Worm (Caenorhabditis elegans) whole organism, L4 larva: Measurements from ENCODE around the gene frpr-5.

Source experiments
- D1046.2 ChIP-seq: fragments of 200-800 bp; sonication (Bioruptor generic); IDR thresholded peaks from 2 replicates; pipeline ENCODE4 v1.3.6; 2022; ENCODE audit warnings: missing genetic modification characterization, missing compliant biosample characterization
- F26F4.8 ChIP-seq: fragments of 200-800 bp; sonication (Bioruptor generic); conservative IDR thresholded peaks from 2 replicates; pipeline ENCODE4 v1.3.6; 2022; ENCODE audit warnings: missing genetic modification characterization, missing compliant biosample characterization
- F44E2.7 ChIP-seq: fragments of 200-800 bp; sonication (Bioruptor generic); IDR thresholded peaks from 2 replicates; pipeline ENCODE4 v2.1.2; 2022; ENCODE audit warnings: missing genetic modification characterization, missing compliant biosample characterization
- F49E8.2 ChIP-seq: sonication (generic microtip); optimal IDR thresholded peaks from 2 replicates; lab custom pipeline; 2016; ENCODE audit warnings: missing compliant biosample characterization, mild to moderate bottlenecking, missing genetic modification characterization, borderline replicate concordance
- R02D3.7 ChIP-seq: fragments of 150-350 bp; sonication (generic microtip); optimal IDR thresholded peaks from 3 replicates; lab custom pipeline; 2014; ENCODE audit warnings: missing biosample characterization, missing genetic modification characterization
- T26A8.4 ChIP-seq: fragments of 200-800 bp; sonication (Bioruptor generic); IDR thresholded peaks from 2 replicates; pipeline ENCODE4 v1.3.6; 2022; ENCODE audit warnings: missing genetic modification characterization, missing compliant biosample characterization
- Y48G9A.11 ChIP-seq: fragments of 200-800 bp; sonication (Bioruptor generic); IDR thresholded peaks from 2 replicates; pipeline ENCODE4 v1.3.6; 2022; ENCODE audit warnings: missing genetic modification reagents, missing genetic modification characterization, missing compliant biosample characterization
- Y5F2A.4 ChIP-seq: fragments of 200-800 bp; sonication (Bioruptor generic); optimal IDR thresholded peaks from 2 replicates; lab custom pipeline; 2018; ENCODE audit warnings: mild to moderate bottlenecking, missing genetic modification characterization, missing compliant biosample characterization
- Y75B8A.6 ChIP-seq: fragments of 200-800 bp; sonication (Bioruptor generic); IDR thresholded peaks from 2 replicates; pipeline ENCODE4 v1.3.6; 2022; ENCODE audit warnings: missing genetic modification reagents, missing genetic modification characterization, missing compliant biosample characterization
- ama-1 ChIP-seq: fragments of 150-350 bp; optimal IDR thresholded peaks from 2 replicates; lab custom pipeline; 2014; ENCODE audit warnings: inconsistent platforms, mixed read lengths
- arid-1 ChIP-seq: fragments of 200-800 bp; sonication (Bioruptor generic); conservative IDR thresholded peaks from 2 replicates; pipeline ENCODE4 v1.3.6; 2022; ENCODE audit warnings: missing genetic modification reagents, missing genetic modification characterization, missing compliant biosample characterization
- attf-4 ChIP-seq: sonication (generic microtip); optimal IDR thresholded peaks from 3 replicates; lab custom pipeline; 2017; ENCODE audit warnings: missing biosample characterization, missing genetic modification characterization
- ceh-28 ChIP-seq: fragments of 150-350 bp; optimal IDR thresholded peaks from 2 replicates; lab custom pipeline; 2014; ENCODE audit warnings: missing biosample characterization, missing genetic modification reagents, missing genetic modification characterization
- ceh-44 ChIP-seq: fragments of 200-800 bp; sonication (Bioruptor generic); IDR thresholded peaks from 2 replicates; pipeline ENCODE4 v1.3.6; 2022; ENCODE audit warnings: missing genetic modification reagents, missing genetic modification characterization, missing compliant biosample characterization
- ces-1 ChIP-seq: fragments of 150-350 bp; sonication (generic microtip); optimal IDR thresholded peaks from 4 replicates; lab custom pipeline; 2014; ENCODE audit warnings: missing biosample characterization, missing genetic modification reagents, missing genetic modification characterization
- cey-2 ChIP-seq: sonication (generic microtip); optimal IDR thresholded peaks from 3 replicates; lab custom pipeline; 2017; ENCODE audit warnings: missing genetic modification characterization, mild to moderate bottlenecking, missing compliant biosample characterization, antibody characterized with exemption, borderline replicate concordance; ENCODE audit not compliant: insufficient read depth
- daf-12 ChIP-seq: fragments of 150-350 bp; optimal IDR thresholded peaks from 2 replicates; lab custom pipeline; 2014; ENCODE audit warnings: missing biosample characterization, missing genetic modification reagents, missing genetic modification characterization
- daf-19 ChIP-seq: fragments of 200-800 bp; sonication (Bioruptor generic); conservative IDR thresholded peaks from 2 replicates; pipeline ENCODE4 v1.3.6; 2022; ENCODE audit warnings: missing genetic modification characterization, missing compliant biosample characterization
- daf-8 ChIP-seq: fragments of 200-800 bp; sonication (Bioruptor generic); IDR thresholded peaks from 2 replicates; pipeline ENCODE4 v1.3.6; 2022; ENCODE audit warnings: missing genetic modification characterization, missing compliant biosample characterization
- dpl-1 ChIP-seq: fragments of 150-350 bp; optimal IDR thresholded peaks from 2 replicates; lab custom pipeline; 2014; ENCODE audit warnings: missing biosample characterization, missing genetic modification reagents, missing genetic modification characterization
- egl-43 ChIP-seq: fragments of 200-800 bp; sonication (Bioruptor generic); IDR thresholded peaks from 2 replicates; pipeline ENCODE4 v1.3.6; 2022; ENCODE audit warnings: missing genetic modification reagents, missing genetic modification characterization, missing compliant biosample characterization
- fos-1 ChIP-seq: fragments of 150-350 bp; optimal IDR thresholded peaks from 2 replicates; lab custom pipeline; 2014; ENCODE audit warnings: missing biosample characterization, missing genetic modification characterization
- hif-1 ChIP-seq, 2 experiments: sonication (generic microtip); optimal IDR thresholded peaks; 2 replicates each; lab custom pipeline; 2016 to 2017; ENCODE audit warnings: missing compliant biosample characterization in 2 of 2, missing genetic modification characterization in 2 of 2, missing genetic modification reagents in 2 of 2, missing genotype in 2 of 2, mild to moderate bottlenecking in 1 of 2
- hlh-30 ChIP-seq: sonication (generic microtip); optimal IDR thresholded peaks from 2 replicates; lab custom pipeline; 2017; ENCODE audit warnings: antibody characterized with exemption, mild to moderate bottlenecking, missing genetic modification characterization, missing compliant biosample characterization; ENCODE audit not compliant: insufficient read depth
- lin-29 ChIP-seq: fragments of 200-800 bp; sonication (Bioruptor generic); IDR thresholded peaks from 2 replicates; pipeline ENCODE4 v1.3.6; 2022; ENCODE audit warnings: missing genetic modification reagents, missing genetic modification characterization, missing compliant biosample characterization
- lir-3 ChIP-seq: sonication (generic microtip); optimal IDR thresholded peaks from 2 replicates; lab custom pipeline; 2016; ENCODE audit warnings: mild to moderate bottlenecking, missing genetic modification characterization, missing compliant biosample characterization
- madf-5 ChIP-seq, 2 experiments: fragments of 200-800 bp; sonication (Bioruptor generic); IDR thresholded peaks; 2 replicates each; pipeline ENCODE4 v1.3.6; 2022; ENCODE audit warnings: missing compliant biosample characterization in 2 of 2, missing genetic modification characterization in 2 of 2
- madf-9 ChIP-seq: fragments of 200-800 bp; sonication (Bioruptor generic); conservative IDR thresholded peaks from 2 replicates; pipeline ENCODE4 v1.3.6; 2022; ENCODE audit warnings: missing genetic modification reagents, missing genetic modification characterization, missing compliant biosample characterization
- mdl-1 ChIP-seq, 2 experiments: fragments of 150-350 bp in 1 of 2; sonication (generic microtip) in 1 of 2; optimal IDR thresholded peaks; 2 replicates each; lab custom pipeline; 2014 to 2017; ENCODE audit warnings: missing biosample characterization in 2 of 2, missing genetic modification characterization in 2 of 2
- mdt-29 ChIP-seq: fragments of 200-800 bp; sonication (Bioruptor generic); IDR thresholded peaks from 2 replicates; pipeline ENCODE4 v1.3.6; 2022; ENCODE audit warnings: missing genetic modification reagents, missing genetic modification characterization, missing compliant biosample characterization
- mep-1 ChIP-seq: fragments of 150-350 bp; sonication (generic microtip); optimal IDR thresholded peaks from 3 replicates; lab custom pipeline; 2014; ENCODE audit warnings: missing biosample characterization, missing genetic modification characterization
- mxl-2 ChIP-seq: fragments of 200-800 bp; sonication (Bioruptor generic); conservative IDR thresholded peaks from 2 replicates; pipeline ENCODE4 v1.3.6; 2022; ENCODE audit warnings: missing genetic modification reagents, missing genetic modification characterization, missing compliant biosample characterization
- nhr-102 ChIP-seq: sonication (generic microtip); optimal IDR thresholded peaks from 2 replicates; lab custom pipeline; 2016; ENCODE audit warnings: mild to moderate bottlenecking, missing genetic modification characterization, moderate library complexity, missing compliant biosample characterization
- nhr-11 ChIP-seq: fragments of 150-350 bp; optimal IDR thresholded peaks from 2 replicates; lab custom pipeline; 2014; ENCODE audit warnings: missing biosample characterization, missing genetic modification characterization
- nhr-42 ChIP-seq: fragments of 200-800 bp; sonication (Bioruptor generic); IDR thresholded peaks from 2 replicates; pipeline ENCODE4 v1.3.6; 2022; ENCODE audit warnings: missing genetic modification characterization, missing compliant biosample characterization
- nhr-6 ChIP-seq: fragments of 150-350 bp; optimal IDR thresholded peaks from 2 replicates; lab custom pipeline; 2014; ENCODE audit warnings: missing biosample characterization, missing genetic modification characterization
- php-3 ChIP-seq: fragments of 200-800 bp; sonication (Bioruptor generic); IDR thresholded peaks from 2 replicates; pipeline ENCODE4 v1.3.6; 2022; ENCODE audit warnings: missing genetic modification reagents, missing genetic modification characterization, missing compliant biosample characterization
- pqm-1 ChIP-seq: sonication (generic microtip); optimal IDR thresholded peaks from 2 replicates; lab custom pipeline; 2017; ENCODE audit warnings: missing biosample characterization, missing genetic modification characterization
- set-16 ChIP-seq: fragments of 200-800 bp; sonication (Bioruptor generic); IDR thresholded peaks from 2 replicates; pipeline ENCODE4 v1.3.6; 2022; ENCODE audit warnings: missing genetic modification reagents, missing genetic modification characterization, missing compliant biosample characterization
- snpc-1.2 ChIP-seq: fragments of 200-800 bp; sonication (Bioruptor generic); IDR thresholded peaks from 2 replicates; pipeline ENCODE4 v1.3.6; 2022; ENCODE audit warnings: missing genetic modification reagents, missing genetic modification characterization, missing compliant biosample characterization
- tra-1 ChIP-seq: fragments of 200-800 bp; sonication (Bioruptor generic); IDR thresholded peaks from 2 replicates; pipeline ENCODE4 v1.3.6; 2022; ENCODE audit warnings: missing genetic modification reagents, missing genetic modification characterization, missing compliant biosample characterization
- unc-130 ChIP-seq: sonication (generic microtip); optimal IDR thresholded peaks from 2 replicates; lab custom pipeline; 2016; ENCODE audit warnings: missing genetic modification reagents, missing genetic modification characterization, missing compliant biosample characterization
- unc-39 ChIP-seq: sonication (generic microtip); optimal IDR thresholded peaks from 2 replicates; lab custom pipeline; 2017; ENCODE audit warnings: missing biosample characterization, missing genetic modification characterization
- zag-1 ChIP-seq: fragments of 150-350 bp; optimal IDR thresholded peaks from 2 replicates; lab custom pipeline; 2014; ENCODE audit warnings: missing biosample characterization, missing genetic modification characterization
- zfp-2 ChIP-seq: sonication (generic microtip); optimal IDR thresholded peaks from 2 replicates; lab custom pipeline; 2016; ENCODE audit warnings: mild to moderate bottlenecking, missing genetic modification characterization, missing compliant biosample characterization
- zfp-3 ChIP-seq: fragments of 200-800 bp; sonication (Bioruptor generic); conservative IDR thresholded peaks from 2 replicates; pipeline ENCODE4 v1.3.6; 2022; ENCODE audit warnings: missing genetic modification reagents, missing genetic modification characterization, missing compliant biosample characterization
- zip-11 ChIP-seq: fragments of 200-800 bp; sonication (Bioruptor generic); IDR thresholded peaks from 2 replicates; pipeline ENCODE4 v1.3.6; 2022; ENCODE audit warnings: missing genetic modification characterization, missing compliant biosample characterization
- zip-2 ChIP-seq: fragments of 150-350 bp; optimal IDR thresholded peaks from 2 replicates; lab custom pipeline; 2014; ENCODE audit warnings: missing biosample characterization, missing genetic modification characterization
- ztf-7 ChIP-seq: fragments of 150-350 bp; optimal IDR thresholded peaks from 2 replicates; lab custom pipeline; 2014; ENCODE audit warnings: missing biosample characterization, missing genetic modification characterization

frpr-5 gene

DNA sequence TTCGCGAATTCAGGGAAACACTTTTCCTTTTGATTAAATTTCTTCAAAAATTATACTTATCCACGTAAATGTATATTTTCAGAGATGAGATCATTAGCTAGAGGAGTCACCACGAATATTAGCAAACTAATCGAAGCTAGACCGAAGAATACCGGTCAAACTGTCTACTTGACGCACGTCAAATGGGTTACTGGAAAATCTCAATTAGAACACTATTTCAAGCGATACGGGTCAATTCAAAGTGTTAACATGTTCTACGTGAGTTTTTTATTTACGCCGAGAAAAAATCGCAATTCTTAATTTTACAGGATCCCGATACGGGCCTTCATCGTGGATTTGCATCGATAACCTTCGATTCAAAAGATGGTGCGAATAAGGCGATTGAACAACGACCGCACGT is 29.9 kb upstream of the frpr-5 start, which contains the start of gene slrp-1:
slrp-1 (plus strand) TSS at position 83 of the 400 bp plus-strand sequence.
- TF ChIP-seq madf-9 (GFP tag; lab: Robert Waterston, UW) (no peak), D1046.2 (no peak), snpc-1.2 (GFP tag; lab: Robert Waterston, UW) (no peak), nhr-11 (tag; lab: Kevin White, UChicago) (no peak), daf-8 (GFP tag; lab: Robert Waterston, UW) (no peak), Y48G9A.11 (GFP tag; lab: Robert Waterston, UW) (0 out of 2 replicates have a peak, but pooled peaks have one; percentile 58), nhr-6 (tag; lab: Kevin White, UChicago) (no peak), T26A8.4 (GFP tag; lab: Robert Waterston, UW) (no peak), ama-1 (no peak)

ce11 chrV:13565197-13565596 is 29.3 kb upstream of the frpr-5 start:
- TF ChIP-seq zip-2 (no peak), Y5F2A.4 (GFP tag; lab: Kevin White, UChicago) (no peak), R02D3.7 (tag; lab: Kevin White, UChicago) (no peak), F49E8.2 (tag; lab: Kevin White, UChicago) (no peak), zag-1 (tag; lab: Kevin White, UChicago) (no peak), mdl-1 (tag; optimal IDR thresholded peaks at IDR 0.05; lab: Kevin White, UChicago) (peak in 1 of 2 experiments; percentile 72), zfp-3 (GFP tag; lab: Robert Waterston, UW) (peak; percentile 53; the same call in 1 of the 2 replicates), snpc-1.2 (GFP tag; lab: Robert Waterston, UW) (no peak), cey-2 (tag; lab: Kevin White, UChicago) (peak; percentile 17), mep-1 (tag; lab: Kevin White, UChicago) (peak; percentile 95), lin-29 (GFP tag; lab: Robert Waterston, UW) (no peak), lir-3 (tag; lab: Kevin White, UChicago) (no peak), fos-1 (tag; lab: Kevin White, UChicago) (no peak), Y75B8A.6 (GFP tag; lab: Robert Waterston, UW) (no peak), ztf-7 (tag; lab: Kevin White, UChicago) (peak; percentile 81), attf-4 (tag; lab: Kevin White, UChicago) (no peak), hif-1 (tag; optimal IDR thresholded peaks at IDR 0.05; lab: Kevin White, UChicago) (peak; percentile 10 to 72), daf-19 (no peak), set-16 (no peak), unc-39 (tag; lab: Kevin White, UChicago) (no peak), nhr-11 (tag; lab: Kevin White, UChicago) (peak; percentile 90), madf-5 (GFP tag; IDR thresholded peaks at IDR 0.05; lab: Robert Waterston, UW) (no peak), mdt-29 (peak; percentile 83), nhr-42 (0 out of 2 replicates have a peak, but pooled peaks have one; percentile 65), egl-43 (no peak), daf-12 (no peak), pqm-1 (tag; lab: Kevin White, UChicago) (peak; percentile 81), unc-130 (GFP tag; lab: Kevin White, UChicago) (no peak), hlh-30 (tag; lab: Kevin White, UChicago) (peak; percentile 99), zfp-2 (tag; lab: Kevin White, UChicago) (no peak), F26F4.8 (GFP tag; lab: Robert Waterston, UW) (no peak), php-3 (GFP tag; lab: Robert Waterston, UW) (peak; percentile 69), Y48G9A.11 (GFP tag; lab: Robert Waterston, UW) (no peak; the same call in 1 of the 2 replicates), ceh-44 (GFP tag; lab: Robert Waterston, UW) (0 out of 2 replicates have a peak, but pooled peaks have one; percentile 28), tra-1 (GFP tag; lab: Robert Waterston, UW) (peak; percentile 58; the same call in 1 of the 2 replicates), mxl-2 (GFP tag; lab: Robert Waterston, UW) (no peak), dpl-1 (GFP tag; lab: Kevin White, UChicago) (peak; percentile 84), nhr-102 (peak; percentile 83), zip-11 (GFP tag; lab: Robert Waterston, UW) (no peak), arid-1 (GFP tag; lab: Robert Waterston, UW) (peak; percentile 66), ceh-28 (no peak), ces-1 (no peak), F44E2.7 (GFP tag; lab: Robert Waterston, UW) (no peak)
